Fruit fly (Drosophila melanogaster) whole organism, wandering third instar larva: Measurements from ENCODE around the gene Cbp80.

Source experiments
- CG32264 ChIP-seq: fragments of 200-800 bp; sonication (Bioruptor generic); optimal IDR thresholded peaks from 2 replicates; lab custom pipeline; 2016; ENCODE audit warnings: missing biosample characterization, missing genetic modification characterization
- Hr83 ChIP-seq: fragments of 200-300 bp; sonication (Bioruptor generic); optimal IDR thresholded peaks from 2 replicates; lab custom pipeline; 2016; ENCODE audit warnings: missing biosample characterization, mild to moderate bottlenecking, missing genetic modification characterization, moderate library complexity; ENCODE audit not compliant: poor library complexity, severe bottlenecking
- OdsH ChIP-seq: fragments of 200-800 bp; sonication (Bioruptor generic); optimal IDR thresholded peaks from 2 replicates; lab custom pipeline; 2016; ENCODE audit warnings: missing biosample characterization, mild to moderate bottlenecking, missing genetic modification characterization
- Sp1 ChIP-seq: fragments of 200-800 bp; sonication (Bioruptor generic); optimal IDR thresholded peaks from 3 replicates; lab custom pipeline; 2019; ENCODE audit warnings: missing biosample characterization, mild to moderate bottlenecking, missing genetic modification characterization, moderate library complexity
- h ChIP-seq: fragments of 200-800 bp; sonication (Bioruptor generic); optimal IDR thresholded peaks from 3 replicates; lab custom pipeline; 2016; ENCODE audit warnings: missing biosample characterization, mild to moderate bottlenecking, missing genetic modification characterization
- lola ChIP-seq: fragments of >200 bp; optimal IDR thresholded peaks from 2 replicates; lab custom pipeline; 2017; ENCODE audit warnings: missing biosample characterization, missing genetic modification characterization
- pan ChIP-seq: fragments of >200 bp; optimal IDR thresholded peaks from 2 replicates; lab custom pipeline; 2017
- psq ChIP-seq: fragments of 200-800 bp; sonication (Bioruptor generic); optimal IDR thresholded peaks from 3 replicates; lab custom pipeline; 2017; ENCODE audit warnings: missing biosample characterization, mild to moderate bottlenecking, missing genetic modification characterization, moderate library complexity

- TF ChIP-seq psq (GFP tag; lab: Kevin White, UChicago) (no peak), pan (lab: Kevin White, UChicago) (no peak), h (GFP tag; lab: Kevin White, UChicago) (peak; percentile 34), lola (GFP tag; lab: Kevin White, UChicago) (no peak), CG32264 (GFP tag; lab: Kevin White, UChicago) (no peak), Hr83 (GFP tag; lab: Kevin White, UChicago) (no peak), OdsH (GFP tag; lab: Kevin White, UChicago) (no peak), Sp1 (no peak)
These were observed 34.9 kb upstream of the Cbp80 start for dm6 chrX:4614945-4615344.
